Fruit fly (Drosophila melanogaster): ENCODE measurements around the gene CG14417.

Gene CG14417

dm6 chrX:2860955-2861354 lies 15.4 kb downstream of the CG14417 start (continued):
- peak; percentile 43; the same call in 2 of the 3 replicates for TF ChIP-seq row (GFP tag; IDR thresholded peaks at IDR 0.05)
- TF ChIP-seq Antp (GFP tag; optimal IDR thresholded peaks at IDR 0.05) = no peak
- TF ChIP-seq Sox100B (GFP tag; optimal IDR thresholded peaks at IDR 0.05) = no peak
- no peak for TF ChIP-seq sqz (GFP tag; optimal IDR thresholded peaks at IDR 0.05)
- TF ChIP-seq amos (GFP tag; IDR thresholded peaks at IDR 0.05; ENCODE audit: partially characterized antibody) = no peak
- TF ChIP-seq HLH4C (GFP tag; IDR thresholded peaks at IDR 0.05; ENCODE audit: partially characterized antibody) = no peak
- no peak for TF ChIP-seq rib (GFP tag; IDR thresholded peaks at IDR 0.05)
- TF ChIP-seq sens (GFP tag) = no peak
- peak; percentile 2 for TF ChIP-seq CG8924 (tag; optimal IDR thresholded peaks at IDR 0.05)
- TF ChIP-seq CG7372 (GFP tag; IDR thresholded peaks at IDR 0.05) = no peak
- no peak for TF ChIP-seq NC2α (GFP tag; optimal IDR thresholded peaks at IDR 0.05)
- TF ChIP-seq gfzf (GFP tag; optimal IDR thresholded peaks at IDR 0.05) = no peak
- TF ChIP-seq Ets65A (GFP tag) = no peak
- TF ChIP-seq dmrt99B (tag; optimal IDR thresholded peaks at IDR 0.05) = peak; percentile 67
- TF ChIP-seq pan (optimal IDR thresholded peaks at IDR 0.05) = no peak
- no peak for TF ChIP-seq pan (GFP tag; optimal IDR thresholded peaks at IDR 0.05 in 1 of 2, IDR thresholded peaks at IDR 0.05 in 1 of 2)
- TF ChIP-seq CG9727 (GFP tag; optimal IDR thresholded peaks at IDR 0.05) = peak; percentile 11
- TF ChIP-seq dati (GFP tag; IDR thresholded peaks at IDR 0.05) = no peak
- no peak for TF ChIP-seq Nf-YA (GFP tag; IDR thresholded peaks at IDR 0.05)
- TF ChIP-seq sim (GFP tag; IDR thresholded peaks at IDR 0.05) = no peak
- TF ChIP-seq salm (tag; optimal IDR thresholded peaks at IDR 0.05) = no peak
- TF ChIP-seq CG9876 (GFP tag; optimal IDR thresholded peaks at IDR 0.05) = no peak
- TF ChIP-seq Ravus (GFP tag; IDR thresholded peaks at IDR 0.05) = no peak; the same call in 1 of the 2 replicates
- TF ChIP-seq grn (GFP tag; optimal IDR thresholded peaks at IDR 0.05) = no peak
- no peak for TF ChIP-seq tna (GFP tag; IDR thresholded peaks at IDR 0.05; ENCODE audit: partially characterized antibody)
- no peak for TF ChIP-seq CG4282 (GFP tag; optimal IDR thresholded peaks at IDR 0.05)
- TF ChIP-seq hth (optimal IDR thresholded peaks at IDR 0.05) = no peak
- peak; percentile 52 for TF ChIP-seq Xbp1 (GFP tag; optimal IDR thresholded peaks at IDR 0.05)
- no peak for TF ChIP-seq her (GFP tag; optimal IDR thresholded peaks at IDR 0.05)
- TF ChIP-seq CG8281 (tag; optimal IDR thresholded peaks at IDR 0.05) = no peak
- TF ChIP-seq lbe (GFP tag; optimal IDR thresholded peaks at IDR 0.05) = no peak
- TF ChIP-seq CG10543 (GFP tag; optimal IDR thresholded peaks at IDR 0.05) = no peak
- TF ChIP-seq Sry-β (GFP tag; optimal IDR thresholded peaks at IDR 0.05) = no peak
- TF ChIP-seq luna (GFP tag; optimal IDR thresholded peaks at IDR 0.05) = no peak
- TF ChIP-seq eyg (GFP tag; optimal IDR thresholded peaks at IDR 0.05) = no peak
- no peak for TF ChIP-seq danr (GFP tag; IDR thresholded peaks at IDR 0.05)
- 0 out of 3 replicates have a peak, but pooled peaks have one; percentile 10 for TF ChIP-seq ken (GFP tag; IDR thresholded peaks at IDR 0.05)
- TF ChIP-seq tx (GFP tag; optimal IDR thresholded peaks at IDR 0.05) = no peak
- no peak for TF ChIP-seq hkb (optimal IDR thresholded peaks at IDR 0.05)
- peak; percentile 21; the same call in 1 of the 2 replicates for TF ChIP-seq hkb (GFP tag; IDR thresholded peaks at IDR 0.05)
- TF ChIP-seq wor (GFP tag; IDR thresholded peaks at IDR 0.05) = no peak
- TF ChIP-seq Hr3 (GFP tag; optimal IDR thresholded peaks at IDR 0.05) = peak; percentile 14
- peak; percentile 77 for TF ChIP-seq lab (GFP tag; optimal IDR thresholded peaks at IDR 0.05)
- TF ChIP-seq CG2712 (tag; optimal IDR thresholded peaks at IDR 0.05) = peak; percentile 15
- TF ChIP-seq CG4730 (GFP tag; IDR thresholded peaks at IDR 0.05) = no peak
- peak; percentile 42; the same call in 1 of the 2 replicates for TF ChIP-seq ttk (GFP tag; IDR thresholded peaks at IDR 0.05)
- TF ChIP-seq CG32532 (GFP tag; IDR thresholded peaks at IDR 0.05) = peak; percentile 20; the same call in 1 of the 2 replicates
- peak; percentile 53 for TF ChIP-seq gem (tag; optimal IDR thresholded peaks at IDR 0.05)
- no peak for TF ChIP-seq da (GFP tag; optimal IDR thresholded peaks at IDR 0.05)
- TF ChIP-seq CG1529 (GFP tag; optimal IDR thresholded peaks at IDR 0.05) = peak; percentile 4
- no peak for TF ChIP-seq CG11093 (GFP tag; IDR thresholded peaks at IDR 0.05)
- TF ChIP-seq dan (GFP tag; IDR thresholded peaks at IDR 0.05) = no peak
